Worm (Caenorhabditis elegans) whole organism, L4/young adult: ENCODE measurements around the gene srz-10.

Source experiments
- W03F9.2 ChIP-seq: fragments of 150-350 bp; optimal IDR thresholded peaks from 2 replicates; lab custom pipeline; 2014; ENCODE audit warnings: missing biosample characterization, missing genetic modification characterization
- dao-5 ChIP-seq: sonication (generic microtip); optimal IDR thresholded peaks from 2 replicates; lab custom pipeline; 2016; ENCODE audit warnings: missing genotype, missing genetic modification characterization, moderate library complexity, missing compliant biosample characterization
- him-1 ChIP-seq: sonication (generic microtip); optimal IDR thresholded peaks from 2 replicates; lab custom pipeline; 2016; ENCODE audit warnings: missing genotype, missing genetic modification reagents, missing genetic modification characterization, missing compliant biosample characterization

DNA sequence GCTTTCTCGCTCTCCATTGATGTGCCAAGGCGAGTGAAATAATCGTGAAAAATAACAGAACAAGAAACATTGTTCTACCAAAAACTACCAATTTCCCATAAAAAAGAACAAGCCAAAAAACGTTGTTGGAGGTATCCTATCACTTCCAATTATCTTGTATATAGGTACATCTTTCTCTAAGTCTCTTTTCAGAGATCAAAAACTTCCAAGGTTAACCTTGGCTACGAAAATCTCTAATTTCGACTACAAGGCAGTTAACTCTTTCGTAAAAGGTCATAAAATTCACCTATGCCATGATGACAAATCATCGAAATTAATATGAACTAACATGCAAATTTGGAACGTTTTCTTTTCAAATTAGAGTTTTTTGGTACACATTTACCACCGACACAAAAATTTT is 21.0 kb downstream of the srz-10 start, which contains the start of gene cyp-34A1:
- no peak for TF ChIP-seq him-1 (tag; lab: Kevin White, UChicago)
- no peak for TF ChIP-seq dao-5 (tag; lab: Kevin White, UChicago)
- TF ChIP-seq W03F9.2 (tag; lab: Kevin White, UChicago): no peak
